Worm (Caenorhabditis elegans) whole organism, L2 larva: Measurements from ENCODE around the gene cut-2.

ENCODE experiments used
- C34F6.9 ChIP-seq: fragments of 150-350 bp; optimal IDR thresholded peaks from 2 replicates; lab custom pipeline; 2014; ENCODE audit warnings: missing biosample characterization, missing genetic modification characterization
- F13H6.1 ChIP-seq: sonication (generic microtip); optimal IDR thresholded peaks from 2 replicates; lab custom pipeline; 2016; ENCODE audit warnings: missing genetic modification characterization, missing compliant biosample characterization
- R02D3.7 ChIP-seq: fragments of 150-350 bp; optimal IDR thresholded peaks from 2 replicates; lab custom pipeline; 2014; ENCODE audit warnings: missing biosample characterization, missing genetic modification characterization
- Y55F3AM.14 ChIP-seq: fragments of 200-800 bp; sonication (Bioruptor generic); optimal IDR thresholded peaks from 2 replicates; lab custom pipeline; 2018; ENCODE audit warnings: mild to moderate bottlenecking, missing genetic modification characterization, missing compliant biosample characterization
- ZK546.5 ChIP-seq: sonication (generic microtip); optimal IDR thresholded peaks from 2 replicates; lab custom pipeline; 2017; ENCODE audit warnings: missing biosample characterization, missing genetic modification characterization
- alr-1 ChIP-seq: fragments of 150-350 bp; optimal IDR thresholded peaks from 2 replicates; lab custom pipeline; 2014; ENCODE audit warnings: missing biosample characterization, missing genetic modification characterization
- aly-2 ChIP-seq: fragments of 150-350 bp; optimal IDR thresholded peaks from 2 replicates; lab custom pipeline; 2014; ENCODE audit warnings: missing biosample characterization, missing genetic modification characterization
- ama-1 ChIP-seq: fragments of 150-350 bp; optimal IDR thresholded peaks from 2 replicates; lab custom pipeline; 2018; ENCODE audit warnings: inconsistent platforms
- blmp-1 ChIP-seq: sonication (generic microtip); optimal IDR thresholded peaks from 2 replicates; lab custom pipeline; 2017; ENCODE audit warnings: missing genetic modification characterization, mild to moderate bottlenecking, missing compliant biosample characterization, antibody characterized with exemption, moderate library complexity; ENCODE audit not compliant: insufficient read depth
- ceh-16 ChIP-seq: fragments of 150-350 bp; optimal IDR thresholded peaks from 2 replicates; lab custom pipeline; 2014; ENCODE audit warnings: missing biosample characterization, missing genetic modification characterization
- ceh-82 ChIP-seq: fragments of 150-350 bp; optimal IDR thresholded peaks from 2 replicates; lab custom pipeline; 2014; ENCODE audit warnings: missing biosample characterization, missing genetic modification characterization
- crh-2 ChIP-seq: sonication (generic microtip); optimal IDR thresholded peaks from 2 replicates; lab custom pipeline; 2017; ENCODE audit warnings: missing biosample characterization, missing genetic modification characterization
- dmd-4 ChIP-seq: sonication (generic microtip); optimal IDR thresholded peaks from 2 replicates; lab custom pipeline; 2017; ENCODE audit warnings: missing biosample characterization, missing genetic modification characterization
- egl-27 ChIP-seq: sonication (generic microtip); optimal IDR thresholded peaks from 3 replicates; lab custom pipeline; 2017; ENCODE audit warnings: missing biosample characterization, missing genetic modification reagents, missing genetic modification characterization
- elt-1 ChIP-seq: fragments of 150-350 bp; optimal IDR thresholded peaks from 2 replicates; lab custom pipeline; 2014; ENCODE audit warnings: missing biosample characterization, missing genetic modification characterization
- elt-3 ChIP-seq: sonication (generic microtip); optimal IDR thresholded peaks from 2 replicates; lab custom pipeline; 2017; ENCODE audit warnings: missing biosample characterization, missing genetic modification characterization
- fos-1 ChIP-seq: fragments of 150-350 bp; optimal IDR thresholded peaks from 2 replicates; lab custom pipeline; 2014; ENCODE audit warnings: missing biosample characterization, missing genetic modification characterization
- gmeb-1 ChIP-seq: fragments of 150-350 bp; optimal IDR thresholded peaks from 2 replicates; lab custom pipeline; 2014; ENCODE audit warnings: missing biosample characterization, missing genetic modification characterization
- lin-11 ChIP-seq: fragments of 150-350 bp; sonication (generic microtip); optimal IDR thresholded peaks from 2 replicates; lab custom pipeline; 2014; ENCODE audit warnings: missing biosample characterization, missing genetic modification characterization, inconsistent platforms, mixed read lengths
- lin-13 ChIP-seq: fragments of 150-350 bp; optimal IDR thresholded peaks from 2 replicates; lab custom pipeline; 2014; ENCODE audit warnings: missing biosample characterization, missing genetic modification reagents, missing genetic modification characterization
- lin-39 ChIP-seq: fragments of 150-350 bp; optimal IDR thresholded peaks from 2 replicates; lab custom pipeline; 2014; ENCODE audit warnings: missing biosample characterization, missing genetic modification reagents, missing genetic modification characterization
- lsy-2 ChIP-seq, 2 experiments: fragments of 150-350 bp in 1 of 2; sonication (generic microtip) in 1 of 2; optimal IDR thresholded peaks; 2 replicates each; lab custom pipeline; 2014 to 2017; ENCODE audit warnings: missing biosample characterization in 2 of 2, missing genetic modification characterization in 2 of 2
- mab-5 ChIP-seq: fragments of 150-350 bp; optimal IDR thresholded peaks from 2 replicates; lab custom pipeline; 2014; ENCODE audit warnings: missing biosample characterization, missing genetic modification characterization
- mbf-1 ChIP-seq: sonication (generic microtip); optimal IDR thresholded peaks from 2 replicates; lab custom pipeline; 2017; ENCODE audit warnings: missing biosample characterization, missing genetic modification characterization
- mdl-1 ChIP-seq, 2 experiments: fragments of 150-350 bp in 1 of 2; sonication (generic microtip) in 1 of 2; optimal IDR thresholded peaks; 2 replicates each; lab custom pipeline; 2017; ENCODE audit warnings: missing biosample characterization in 2 of 2, missing genetic modification characterization in 2 of 2
- nhr-10 ChIP-seq: sonication (generic microtip); optimal IDR thresholded peaks from 2 replicates; lab custom pipeline; 2017; ENCODE audit warnings: missing biosample characterization, missing genetic modification characterization
- nhr-11 ChIP-seq: fragments of 150-350 bp; optimal IDR thresholded peaks from 2 replicates; lab custom pipeline; 2014; ENCODE audit warnings: missing biosample characterization, missing genetic modification characterization
- nhr-12 ChIP-seq: fragments of 150-350 bp; optimal IDR thresholded peaks from 2 replicates; lab custom pipeline; 2014; ENCODE audit warnings: missing biosample characterization, missing genetic modification characterization
- nhr-129 ChIP-seq: fragments of 150-350 bp; optimal IDR thresholded peaks from 2 replicates; lab custom pipeline; 2014; ENCODE audit warnings: missing biosample characterization, missing genetic modification characterization
- nhr-21 ChIP-seq: fragments of 150-350 bp; optimal IDR thresholded peaks from 2 replicates; lab custom pipeline; 2014; ENCODE audit warnings: missing biosample characterization, missing genetic modification characterization
- nhr-23 ChIP-seq: fragments of 150-350 bp; optimal IDR thresholded peaks from 2 replicates; lab custom pipeline; 2014; ENCODE audit warnings: missing biosample characterization, missing genetic modification reagents, missing genetic modification characterization
- nhr-237 ChIP-seq: fragments of 150-350 bp; optimal IDR thresholded peaks from 2 replicates; lab custom pipeline; 2014; ENCODE audit warnings: missing biosample characterization, missing genetic modification characterization
- nhr-25 ChIP-seq: fragments of 150-350 bp; sonication (generic microtip); optimal IDR thresholded peaks from 3 replicates; lab custom pipeline; 2014; ENCODE audit warnings: missing biosample characterization, missing genetic modification characterization
- nhr-6 ChIP-seq: fragments of 150-350 bp; optimal IDR thresholded peaks from 2 replicates; lab custom pipeline; 2014; ENCODE audit warnings: missing biosample characterization, missing genetic modification characterization
- nhr-77 ChIP-seq: fragments of 150-350 bp; optimal IDR thresholded peaks from 2 replicates; lab custom pipeline; 2014; ENCODE audit warnings: missing biosample characterization, missing genetic modification characterization
- peb-1 ChIP-seq: fragments of 150-350 bp; optimal IDR thresholded peaks from 2 replicates; lab custom pipeline; 2014; ENCODE audit warnings: missing biosample characterization, missing genetic modification characterization
- sem-4 ChIP-seq: fragments of 150-350 bp; optimal IDR thresholded peaks from 2 replicates; lab custom pipeline; 2014; ENCODE audit warnings: missing biosample characterization, missing genetic modification reagents, missing genetic modification characterization
- skn-1 ChIP-seq: sonication (generic microtip); optimal IDR thresholded peaks from 2 replicates; lab custom pipeline; 2017; ENCODE audit warnings: missing biosample characterization, missing genetic modification characterization
- sma-3 ChIP-seq: sonication (generic microtip); optimal IDR thresholded peaks from 2 replicates; lab custom pipeline; 2016; ENCODE audit warnings: missing genetic modification reagents, missing genetic modification characterization, missing compliant biosample characterization
- sma-9 ChIP-seq, 2 experiments: fragments of 150-350 bp in 1 of 2; sonication (generic microtip) in 1 of 2; optimal IDR thresholded peaks; 2 replicates each; lab custom pipeline; 2014 to 2016; ENCODE audit warnings: missing genetic modification characterization in 2 of 2, mild to moderate bottlenecking in 1 of 2, missing biosample characterization in 1 of 2, missing compliant biosample characterization in 1 of 2, missing genetic modification reagents in 1 of 2, moderate library complexity in 1 of 2
- snpc-4 ChIP-seq: fragments of 150-350 bp; optimal IDR thresholded peaks from 2 replicates; lab custom pipeline; 2014; ENCODE audit warnings: missing biosample characterization, missing genetic modification characterization
- unc-39 ChIP-seq: fragments of 150-350 bp; optimal IDR thresholded peaks from 2 replicates; lab custom pipeline; 2014; ENCODE audit warnings: missing biosample characterization, missing genetic modification characterization
- unc-55 ChIP-seq: fragments of 150-350 bp; sonication (generic microtip); optimal IDR thresholded peaks from 3 replicates; lab custom pipeline; 2014; ENCODE audit warnings: missing biosample characterization, missing genetic modification reagents, missing genetic modification characterization
- unc-62 ChIP-seq: fragments of 150-350 bp; optimal IDR thresholded peaks from 2 replicates; lab custom pipeline; 2014; ENCODE audit warnings: missing biosample characterization, missing genetic modification reagents, missing genetic modification characterization
- zag-1 ChIP-seq: fragments of 150-350 bp; optimal IDR thresholded peaks from 2 replicates; lab custom pipeline; 2014; ENCODE audit warnings: missing biosample characterization, missing genetic modification characterization
- ztf-1 ChIP-seq: fragments of 200-800 bp; sonication (Bioruptor generic); conservative IDR thresholded peaks from 2 replicates; pipeline ENCODE4 v1.3.6; 2022; ENCODE audit warnings: missing genetic modification characterization, missing compliant biosample characterization
- ztf-11 ChIP-seq: sonication (generic microtip); optimal IDR thresholded peaks from 2 replicates; lab custom pipeline; 2017; ENCODE audit warnings: missing biosample characterization, missing genetic modification characterization
- ztf-4 ChIP-seq: fragments of 150-350 bp; optimal IDR thresholded peaks from 2 replicates; lab custom pipeline; 2014; ENCODE audit warnings: missing biosample characterization, missing genetic modification characterization

cut-2 gene

ce11 chrV:13372821-13373220, 41.9 kb upstream of the cut-2 start:
- TF ChIP-seq mdl-1 (tag; optimal IDR thresholded peaks at IDR 0.05; lab: Kevin White, UChicago) = no peak
- TF ChIP-seq elt-1 (tag; lab: Kevin White, UChicago) = no peak
- TF ChIP-seq fos-1 (tag; lab: Kevin White, UChicago) = peak; percentile 77
- no peak for TF ChIP-seq elt-3 (tag; lab: Kevin White, UChicago)
- no peak for TF ChIP-seq ceh-82 (tag; lab: Kevin White, UChicago)

ce11 chrV:13373643-13374042, 41.1 kb upstream of the cut-2 start:
- TF ChIP-seq nhr-21 (tag; lab: Kevin White, UChicago) (peak; percentile 68), nhr-129 (peak; percentile 31), blmp-1 (peak; percentile 87), ceh-82 (tag; lab: Kevin White, UChicago) (no peak), crh-2 (peak; percentile 62), fos-1 (tag; lab: Kevin White, UChicago) (peak; percentile 91), sma-9 (GFP tag; optimal IDR thresholded peaks at IDR 0.05; lab: Kevin White, UChicago) (peak; percentile 82), sma-9 (tag; optimal IDR thresholded peaks at IDR 0.05; lab: Kevin White, UChicago) (no peak), egl-27 (tag; lab: Kevin White, UChicago) (peak; percentile 67), gmeb-1 (peak; percentile 30), peb-1 (no peak), F13H6.1 (tag; lab: Kevin White, UChicago) (peak; percentile 46), sma-3 (peak; percentile 52), lsy-2 (tag; optimal IDR thresholded peaks at IDR 0.05; lab: Kevin White, UChicago) (no peak), ZK546.5 (tag; lab: Kevin White, UChicago) (no peak)
- TF ChIP-seq, all 48 proteins: peak for 10

DNA sequence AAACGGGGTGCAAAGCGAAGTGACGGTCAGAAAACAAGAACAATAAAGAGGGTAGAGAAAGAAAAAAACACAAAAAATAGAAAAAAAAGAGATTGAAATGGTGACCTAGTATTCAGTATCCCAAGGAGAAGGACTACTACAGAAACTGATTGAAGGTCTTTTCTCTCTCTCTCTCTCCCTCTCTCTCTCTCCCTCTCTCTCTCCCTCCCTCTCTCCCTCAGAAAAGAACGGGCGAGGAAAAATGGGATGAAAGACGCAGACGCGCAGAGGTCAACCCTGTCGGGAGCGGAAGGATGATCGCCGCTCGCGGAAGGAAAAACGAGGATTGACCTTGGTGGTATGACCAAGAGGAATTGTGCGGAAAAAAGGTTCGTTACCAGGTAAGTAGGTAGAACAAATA, 40.2 kb upstream of the cut-2 start:
- TF ChIP-seq ZK546.5 (tag; lab: Kevin White, UChicago) (no peak), aly-2 (tag; lab: Kevin White, UChicago) (no peak), peb-1 (no peak), alr-1 (no peak), ztf-1 (GFP tag; lab: Robert Waterston, UW) (no peak), nhr-12 (no peak), nhr-10 (no peak), blmp-1 (peak; percentile 15), R02D3.7 (tag; lab: Kevin White, UChicago) (no peak), nhr-77 (no peak), nhr-11 (no peak), nhr-23 (tag; lab: Kevin White, UChicago) (no peak), nhr-25 (tag; lab: Kevin White, UChicago) (peak; percentile 84), Y55F3AM.14 (GFP tag; lab: Kevin White, UChicago) (no peak), lin-39 (tag; lab: Kevin White, UChicago) (no peak), lin-11 (tag; lab: Kevin White, UChicago) (no peak), unc-55 (GFP tag; lab: Kevin White, UChicago) (no peak), elt-1 (tag; lab: Kevin White, UChicago) (no peak), sem-4 (tag; lab: Kevin White, UChicago) (peak; percentile 45), F13H6.1 (tag; lab: Kevin White, UChicago) (peak; percentile 30), snpc-4 (tag; lab: Kevin White, UChicago) (no peak), C34F6.9 (tag; lab: Kevin White, UChicago) (no peak), sma-9 (GFP tag; optimal IDR thresholded peaks at IDR 0.05; lab: Kevin White, UChicago) (peak; percentile 62), sma-9 (tag; optimal IDR thresholded peaks at IDR 0.05; lab: Kevin White, UChicago) (no peak), nhr-237 (tag; lab: Kevin White, UChicago) (no peak), lin-13 (peak; percentile 22), ztf-11 (tag; lab: Kevin White, UChicago) (no peak), mdl-1 (tag; optimal IDR thresholded peaks at IDR 0.05; lab: Kevin White, UChicago) (no peak), unc-39 (no peak), ztf-4 (no peak), sma-3 (peak; percentile 50), gmeb-1 (no peak), dmd-4 (no peak), ceh-82 (tag; lab: Kevin White, UChicago) (no peak), ama-1 (lab: Kevin White, UChicago) (no peak), nhr-21 (tag; lab: Kevin White, UChicago) (peak; percentile 52), skn-1 (tag; lab: Kevin White, UChicago) (no peak), unc-62 (GFP tag; lab: Kevin White, UChicago) (no peak), mbf-1 (tag; lab: Kevin White, UChicago) (no peak), elt-3 (tag; lab: Kevin White, UChicago) (no peak), mab-5 (no peak), nhr-6 (tag; lab: Kevin White, UChicago) (no peak), zag-1 (tag; lab: Kevin White, UChicago) (no peak), lsy-2 (tag; optimal IDR thresholded peaks at IDR 0.05; lab: Kevin White, UChicago) (peak in 1 of 2 experiments; percentile 3), ceh-16 (peak; percentile 70), fos-1 (tag; lab: Kevin White, UChicago) (peak; percentile 37), egl-27 (tag; lab: Kevin White, UChicago) (peak; percentile 62), nhr-129 (peak; percentile 13)
